Fruit fly (Drosophila melanogaster) whole organism, embryonic: ENCODE data around the gene chrb.

Experiments
- CG10274 ChIP-seq: fragments of 200-800 bp; sonication (Bioruptor generic); optimal IDR thresholded peaks from 3 replicates; lab custom pipeline; 2017; ENCODE audit warnings: missing biosample characterization, mild to moderate bottlenecking, missing genetic modification characterization
- CG15696 ChIP-seq: fragments of 200-800 bp; sonication (Bioruptor generic); optimal IDR thresholded peaks from 2 replicates; lab custom pipeline; 2019; ENCODE audit warnings: missing biosample characterization, mild to moderate bottlenecking, missing genetic modification characterization, moderate library complexity
- Dp ChIP-seq: fragments of 200-800 bp; sonication (Bioruptor generic); optimal IDR thresholded peaks from 2 replicates; lab custom pipeline; 2018; ENCODE audit warnings: missing biosample characterization, mild to moderate bottlenecking, missing genetic modification characterization, moderate library complexity
- zfh1 ChIP-seq: fragments of 200-800 bp; sonication (Bioruptor generic); IDR thresholded peaks from 3 replicates; pipeline ENCODE4 v1.3.6; 2022; ENCODE audit warnings: missing biosample characterization, missing genetic modification characterization

- TF ChIP-seq zfh1 (no peak), CG10274 (no peak), CG15696 (tag; lab: Kevin White, UChicago) (no peak), Dp (GFP tag; lab: Kevin White, UChicago) (no peak)
Measured at dm6 chr3L:11489489-11489888, 2.1 kb downstream of the chrb start.
